Worm (Caenorhabditis elegans) whole organism, young adult: Measurements from ENCODE around the gene rips-1.

Experiments used
- B0035.1 ChIP-seq: sonication (generic microtip); optimal IDR thresholded peaks from 2 replicates; lab custom pipeline; 2016; ENCODE audit warnings: missing genetic modification characterization, mild to moderate bottlenecking, missing compliant biosample characterization, missing genotype, missing genetic modification reagents
- ama-1 ChIP-seq, 3 experiments: fragments of 150-350 bp in 1 of 3; sonication (generic microtip) in 2 of 3; optimal IDR thresholded peaks; 2 replicates each; lab custom pipeline; 2014 to 2018; ENCODE audit warnings: missing biosample characterization in 2 of 3, missing genetic modification characterization in 2 of 3, missing genetic modification reagents in 2 of 3
- lin-40 ChIP-seq: sonication (generic microtip); optimal IDR thresholded peaks from 2 replicates; lab custom pipeline; 2016; ENCODE audit warnings: missing genetic modification characterization, mild to moderate bottlenecking, missing compliant biosample characterization, missing genotype, missing genetic modification reagents
- unc-62 ChIP-seq: fragments of 150-350 bp; optimal IDR thresholded peaks from 2 replicates; lab custom pipeline; 2014; ENCODE audit warnings: missing biosample characterization, missing genetic modification reagents, missing genetic modification characterization

- no peak for TF ChIP-seq lin-40 (tag; lab: Kevin White, UChicago)
- no peak for TF ChIP-seq B0035.1 (tag; lab: Kevin White, UChicago)
- TF ChIP-seq ama-1 (optimal IDR thresholded peaks at IDR 0.05; lab: Kevin White, UChicago) = no peak
- TF ChIP-seq ama-1 (GFP tag; optimal IDR thresholded peaks at IDR 0.05; lab: Kevin White, UChicago) = no peak
- no peak for TF ChIP-seq unc-62 (GFP tag; lab: Kevin White, UChicago)
Measured at ce11 chrV:3820875-3821274, 49.1 kb downstream of the rips-1 start.
